Worm (Caenorhabditis elegans) whole organism, L2 larva: ENCODE data around the gene ttr-53.

Experiments used
- C34F6.9 ChIP-seq: fragments of 150-350 bp; optimal IDR thresholded peaks from 2 replicates; lab custom pipeline; 2014; ENCODE audit warnings: missing biosample characterization, missing genetic modification characterization
- F13H6.1 ChIP-seq: sonication (generic microtip); optimal IDR thresholded peaks from 2 replicates; lab custom pipeline; 2016; ENCODE audit warnings: missing genetic modification characterization, missing compliant biosample characterization
- R02D3.7 ChIP-seq: fragments of 150-350 bp; optimal IDR thresholded peaks from 2 replicates; lab custom pipeline; 2014; ENCODE audit warnings: missing biosample characterization, missing genetic modification characterization
- ZK546.5 ChIP-seq: sonication (generic microtip); optimal IDR thresholded peaks from 2 replicates; lab custom pipeline; 2017; ENCODE audit warnings: missing biosample characterization, missing genetic modification characterization
- aly-2 ChIP-seq: fragments of 150-350 bp; optimal IDR thresholded peaks from 2 replicates; lab custom pipeline; 2014; ENCODE audit warnings: missing biosample characterization, missing genetic modification characterization
- ama-1 ChIP-seq: fragments of 150-350 bp; optimal IDR thresholded peaks from 2 replicates; lab custom pipeline; 2018; ENCODE audit warnings: inconsistent platforms
- blmp-1 ChIP-seq: sonication (generic microtip); optimal IDR thresholded peaks from 2 replicates; lab custom pipeline; 2017; ENCODE audit warnings: missing genetic modification characterization, mild to moderate bottlenecking, missing compliant biosample characterization, antibody characterized with exemption, moderate library complexity; ENCODE audit not compliant: insufficient read depth
- ceh-16 ChIP-seq: fragments of 150-350 bp; optimal IDR thresholded peaks from 2 replicates; lab custom pipeline; 2014; ENCODE audit warnings: missing biosample characterization, missing genetic modification characterization
- ceh-82 ChIP-seq: fragments of 150-350 bp; optimal IDR thresholded peaks from 2 replicates; lab custom pipeline; 2014; ENCODE audit warnings: missing biosample characterization, missing genetic modification characterization
- crh-2 ChIP-seq: sonication (generic microtip); optimal IDR thresholded peaks from 2 replicates; lab custom pipeline; 2017; ENCODE audit warnings: missing biosample characterization, missing genetic modification characterization
- dmd-4 ChIP-seq: sonication (generic microtip); optimal IDR thresholded peaks from 2 replicates; lab custom pipeline; 2017; ENCODE audit warnings: missing biosample characterization, missing genetic modification characterization
- egl-27 ChIP-seq: sonication (generic microtip); optimal IDR thresholded peaks from 3 replicates; lab custom pipeline; 2017; ENCODE audit warnings: missing biosample characterization, missing genetic modification reagents, missing genetic modification characterization
- elt-3 ChIP-seq: sonication (generic microtip); optimal IDR thresholded peaks from 2 replicates; lab custom pipeline; 2017; ENCODE audit warnings: missing biosample characterization, missing genetic modification characterization
- gmeb-1 ChIP-seq: fragments of 150-350 bp; optimal IDR thresholded peaks from 2 replicates; lab custom pipeline; 2014; ENCODE audit warnings: missing biosample characterization, missing genetic modification characterization
- lin-11 ChIP-seq: fragments of 150-350 bp; sonication (generic microtip); optimal IDR thresholded peaks from 2 replicates; lab custom pipeline; 2014; ENCODE audit warnings: missing biosample characterization, missing genetic modification characterization, inconsistent platforms, mixed read lengths
- lsy-2 ChIP-seq, 2 experiments: fragments of 150-350 bp in 1 of 2; sonication (generic microtip) in 1 of 2; optimal IDR thresholded peaks; 2 replicates each; lab custom pipeline; 2014 to 2017; ENCODE audit warnings: missing biosample characterization in 2 of 2, missing genetic modification characterization in 2 of 2
- mab-5 ChIP-seq: fragments of 150-350 bp; optimal IDR thresholded peaks from 2 replicates; lab custom pipeline; 2014; ENCODE audit warnings: missing biosample characterization, missing genetic modification characterization
- mbf-1 ChIP-seq: sonication (generic microtip); optimal IDR thresholded peaks from 2 replicates; lab custom pipeline; 2017; ENCODE audit warnings: missing biosample characterization, missing genetic modification characterization
- mdl-1 ChIP-seq, 2 experiments: fragments of 150-350 bp in 1 of 2; sonication (generic microtip) in 1 of 2; optimal IDR thresholded peaks; 2 replicates each; lab custom pipeline; 2017; ENCODE audit warnings: missing biosample characterization in 2 of 2, missing genetic modification characterization in 2 of 2
- nhr-10 ChIP-seq: sonication (generic microtip); optimal IDR thresholded peaks from 2 replicates; lab custom pipeline; 2017; ENCODE audit warnings: missing biosample characterization, missing genetic modification characterization
- nhr-11 ChIP-seq: fragments of 150-350 bp; optimal IDR thresholded peaks from 2 replicates; lab custom pipeline; 2014; ENCODE audit warnings: missing biosample characterization, missing genetic modification characterization
- nhr-12 ChIP-seq: fragments of 150-350 bp; optimal IDR thresholded peaks from 2 replicates; lab custom pipeline; 2014; ENCODE audit warnings: missing biosample characterization, missing genetic modification characterization
- nhr-129 ChIP-seq: fragments of 150-350 bp; optimal IDR thresholded peaks from 2 replicates; lab custom pipeline; 2014; ENCODE audit warnings: missing biosample characterization, missing genetic modification characterization
- nhr-21 ChIP-seq: fragments of 150-350 bp; optimal IDR thresholded peaks from 2 replicates; lab custom pipeline; 2014; ENCODE audit warnings: missing biosample characterization, missing genetic modification characterization
- nhr-23 ChIP-seq: fragments of 150-350 bp; optimal IDR thresholded peaks from 2 replicates; lab custom pipeline; 2014; ENCODE audit warnings: missing biosample characterization, missing genetic modification reagents, missing genetic modification characterization
- nhr-25 ChIP-seq: fragments of 150-350 bp; sonication (generic microtip); optimal IDR thresholded peaks from 3 replicates; lab custom pipeline; 2014; ENCODE audit warnings: missing biosample characterization, missing genetic modification characterization
- nhr-6 ChIP-seq: fragments of 150-350 bp; optimal IDR thresholded peaks from 2 replicates; lab custom pipeline; 2014; ENCODE audit warnings: missing biosample characterization, missing genetic modification characterization
- nhr-77 ChIP-seq: fragments of 150-350 bp; optimal IDR thresholded peaks from 2 replicates; lab custom pipeline; 2014; ENCODE audit warnings: missing biosample characterization, missing genetic modification characterization
- peb-1 ChIP-seq: fragments of 150-350 bp; optimal IDR thresholded peaks from 2 replicates; lab custom pipeline; 2014; ENCODE audit warnings: missing biosample characterization, missing genetic modification characterization
- sem-4 ChIP-seq: fragments of 150-350 bp; optimal IDR thresholded peaks from 2 replicates; lab custom pipeline; 2014; ENCODE audit warnings: missing biosample characterization, missing genetic modification reagents, missing genetic modification characterization
- skn-1 ChIP-seq: sonication (generic microtip); optimal IDR thresholded peaks from 2 replicates; lab custom pipeline; 2017; ENCODE audit warnings: missing biosample characterization, missing genetic modification characterization
- sma-3 ChIP-seq: sonication (generic microtip); optimal IDR thresholded peaks from 2 replicates; lab custom pipeline; 2016; ENCODE audit warnings: missing genetic modification reagents, missing genetic modification characterization, missing compliant biosample characterization
- sma-9 ChIP-seq, 2 experiments: fragments of 150-350 bp in 1 of 2; sonication (generic microtip) in 1 of 2; optimal IDR thresholded peaks; 2 replicates each; lab custom pipeline; 2014 to 2016; ENCODE audit warnings: missing genetic modification characterization in 2 of 2, mild to moderate bottlenecking in 1 of 2, missing biosample characterization in 1 of 2, missing compliant biosample characterization in 1 of 2, missing genetic modification reagents in 1 of 2, moderate library complexity in 1 of 2
- snpc-4 ChIP-seq: fragments of 150-350 bp; optimal IDR thresholded peaks from 2 replicates; lab custom pipeline; 2014; ENCODE audit warnings: missing biosample characterization, missing genetic modification characterization
- unc-55 ChIP-seq: fragments of 150-350 bp; sonication (generic microtip); optimal IDR thresholded peaks from 3 replicates; lab custom pipeline; 2014; ENCODE audit warnings: missing biosample characterization, missing genetic modification reagents, missing genetic modification characterization
- unc-62 ChIP-seq: fragments of 150-350 bp; optimal IDR thresholded peaks from 2 replicates; lab custom pipeline; 2014; ENCODE audit warnings: missing biosample characterization, missing genetic modification reagents, missing genetic modification characterization
- zag-1 ChIP-seq: fragments of 150-350 bp; optimal IDR thresholded peaks from 2 replicates; lab custom pipeline; 2014; ENCODE audit warnings: missing biosample characterization, missing genetic modification characterization
- ztf-1 ChIP-seq: fragments of 200-800 bp; sonication (Bioruptor generic); conservative IDR thresholded peaks from 2 replicates; pipeline ENCODE4 v1.3.6; 2022; ENCODE audit warnings: missing genetic modification characterization, missing compliant biosample characterization
- ztf-11 ChIP-seq: sonication (generic microtip); optimal IDR thresholded peaks from 2 replicates; lab custom pipeline; 2017; ENCODE audit warnings: missing biosample characterization, missing genetic modification characterization
- ztf-4 ChIP-seq: fragments of 150-350 bp; optimal IDR thresholded peaks from 2 replicates; lab custom pipeline; 2014; ENCODE audit warnings: missing biosample characterization, missing genetic modification characterization

The ttr-53 gene

ce11 chrIV:10161706-10162105, 3.9 kb downstream of the ttr-53 start, which contains the start of gene pps-1:
pps-1 (plus strand) TSS chrIV:10162006.
- TF ChIP-seq nhr-12 (tag; lab: Kevin White, UChicago) = no peak
- TF ChIP-seq sem-4 = no peak
- TF ChIP-seq nhr-77 (tag; lab: Kevin White, UChicago) = no peak
- no peak for TF ChIP-seq R02D3.7
- no peak for TF ChIP-seq lin-11
- no peak for TF ChIP-seq ztf-4 (tag; lab: Kevin White, UChicago)
- no peak for TF ChIP-seq ztf-1 (GFP tag; lab: Robert Waterston, UW)
- no peak for TF ChIP-seq ztf-11
- TF ChIP-seq skn-1 (tag; lab: Kevin White, UChicago) = no peak
- TF ChIP-seq unc-62 (GFP tag; lab: Kevin White, UChicago) = no peak
- no peak for TF ChIP-seq egl-27 (tag; lab: Kevin White, UChicago)
- no peak for TF ChIP-seq nhr-10 (tag; lab: Kevin White, UChicago)

- TF ChIP-seq elt-3 (tag; lab: Kevin White, UChicago) = no peak
- no peak for TF ChIP-seq C34F6.9 (tag; lab: Kevin White, UChicago)
- no peak for TF ChIP-seq ZK546.5 (tag; lab: Kevin White, UChicago)
- TF ChIP-seq peb-1 (tag; lab: Kevin White, UChicago) = no peak
- no peak for TF ChIP-seq gmeb-1
- TF ChIP-seq sma-9 (GFP tag; optimal IDR thresholded peaks at IDR 0.05; lab: Kevin White, UChicago) = no peak
- no peak for TF ChIP-seq sma-9 (tag; optimal IDR thresholded peaks at IDR 0.05; lab: Kevin White, UChicago)
- TF ChIP-seq nhr-10 (tag; lab: Kevin White, UChicago) = no peak
- TF ChIP-seq crh-2 (tag; lab: Kevin White, UChicago) = no peak
- TF ChIP-seq nhr-23 = no peak
Observed at ce11 chrIV:10164086-10164485, 6.2 kb downstream of the ttr-53 start.

ce11 chrIV:10170808-10171207, 13.0 kb downstream of the ttr-53 start:
- peak; percentile 34 for TF ChIP-seq zag-1 (tag; lab: Kevin White, UChicago)
- no peak for TF ChIP-seq nhr-6 (tag; lab: Kevin White, UChicago)
- no peak for TF ChIP-seq nhr-11 (tag; lab: Kevin White, UChicago)

- TF ChIP-seq zag-1 (tag; lab: Kevin White, UChicago) (no peak), sem-4 (no peak), C34F6.9 (tag; lab: Kevin White, UChicago) (no peak), mab-5 (tag; lab: Kevin White, UChicago) (peak; percentile 39)
Observed at ce11 chrIV:10174328-10174727, 16.5 kb downstream of the ttr-53 start, which contains the start of gene pxf-1. pxf-1 (minus strand) TSS chrIV:10174341.

- peak in 1 of 2 experiments; percentile 16 for TF ChIP-seq lsy-2 (tag; optimal IDR thresholded peaks at IDR 0.05; lab: Kevin White, UChicago)
- peak; percentile 42 for TF ChIP-seq peb-1 (tag; lab: Kevin White, UChicago)
- peak; percentile 12 for TF ChIP-seq sem-4
- TF ChIP-seq blmp-1 (tag; lab: Kevin White, UChicago) = no peak
- peak; percentile 4 for TF ChIP-seq F13H6.1 (tag; lab: Kevin White, UChicago)
- TF ChIP-seq aly-2 (tag; lab: Kevin White, UChicago) = no peak
- peak; percentile 15 for TF ChIP-seq C34F6.9 (tag; lab: Kevin White, UChicago)
- no peak for TF ChIP-seq snpc-4 (tag; lab: Kevin White, UChicago)
Observed at ce11 chrIV:10174932-10175732, 17.3 kb downstream of the ttr-53 start.

ce11 chrIV:10176252-10176730, 18.5 kb downstream of the ttr-53 start, which contains the start of gene rack-1:
rack-1 (plus strand) TSS chrIV:10176680.
- TF ChIP-seq aly-2 (tag; lab: Kevin White, UChicago) = no peak
- peak; percentile 34 for TF ChIP-seq nhr-25 (tag; lab: Kevin White, UChicago)
- TF ChIP-seq lsy-2 (tag; optimal IDR thresholded peaks at IDR 0.05; lab: Kevin White, UChicago) = peak; percentile 38 to 82
- TF ChIP-seq crh-2 (tag; lab: Kevin White, UChicago) = peak; percentile 79
- no peak for TF ChIP-seq mbf-1 (tag; lab: Kevin White, UChicago)
- TF ChIP-seq nhr-12 (tag; lab: Kevin White, UChicago) = no peak
- peak; percentile 27 for TF ChIP-seq nhr-21 (tag; lab: Kevin White, UChicago)
- TF ChIP-seq mdl-1 (tag; optimal IDR thresholded peaks at IDR 0.05; lab: Kevin White, UChicago) = no peak
- TF ChIP-seq sma-3 (GFP tag; lab: Kevin White, UChicago) = peak; percentile 35
- no peak for TF ChIP-seq ama-1
- no peak for TF ChIP-seq ztf-4 (tag; lab: Kevin White, UChicago)
- TF ChIP-seq ceh-16 (tag; lab: Kevin White, UChicago) = peak; percentile 47
- TF ChIP-seq egl-27 (tag; lab: Kevin White, UChicago) = peak; percentile 12
- TF ChIP-seq sma-9 (GFP tag; optimal IDR thresholded peaks at IDR 0.05; lab: Kevin White, UChicago) = no peak
- no peak for TF ChIP-seq sma-9 (tag; optimal IDR thresholded peaks at IDR 0.05; lab: Kevin White, UChicago)
- no peak for TF ChIP-seq nhr-11 (tag; lab: Kevin White, UChicago)
- TF ChIP-seq dmd-4 = no peak
- TF ChIP-seq ceh-82 (tag; lab: Kevin White, UChicago) = no peak
- no peak for TF ChIP-seq skn-1 (tag; lab: Kevin White, UChicago)
- peak; percentile 60 for TF ChIP-seq nhr-129 (tag; lab: Kevin White, UChicago)
- no peak for TF ChIP-seq elt-3 (tag; lab: Kevin White, UChicago)
- peak; percentile 83 for TF ChIP-seq unc-55
- TF ChIP-seq F13H6.1 (tag; lab: Kevin White, UChicago) = peak; percentile 34
- TF ChIP-seq gmeb-1 = peak; percentile 63
